Fruit fly (Drosophila melanogaster): ENCODE results near the gene CG9692.

The CG9692 gene

DNA sequence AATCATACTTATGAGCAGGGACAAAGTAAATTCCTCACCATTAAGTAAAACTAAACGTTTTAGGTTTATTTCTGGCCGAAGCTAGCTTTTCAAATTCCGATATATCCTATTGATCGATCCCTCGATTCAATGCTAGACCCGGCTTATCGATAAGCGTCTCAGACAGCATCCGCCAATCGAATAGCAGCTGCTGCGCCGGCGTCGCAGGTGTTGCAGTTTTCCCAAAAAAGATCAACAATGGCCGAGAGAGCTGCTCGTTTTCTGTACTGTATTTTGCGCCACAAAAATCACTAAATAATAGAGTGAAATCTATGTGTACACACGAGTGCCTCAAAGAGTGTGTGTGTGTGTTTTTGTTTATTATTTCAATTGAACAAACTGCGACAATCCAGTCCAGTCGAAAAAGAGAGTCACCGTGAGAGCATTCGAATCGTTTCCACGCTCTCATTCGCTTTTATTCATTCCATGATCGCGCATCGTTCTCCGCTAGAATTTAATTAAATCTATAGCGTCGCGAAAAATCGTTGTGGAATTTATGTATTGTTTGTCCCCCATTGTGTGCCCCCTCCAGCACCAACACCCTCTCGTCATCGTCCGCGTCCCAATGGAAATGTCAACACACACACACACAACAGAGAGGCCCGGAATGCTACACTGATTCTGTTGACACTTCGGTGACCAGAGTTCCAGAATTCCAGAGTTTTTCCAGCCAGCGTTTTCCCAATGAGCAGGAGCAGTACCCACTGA lies 8.8 kb downstream of the CG9692 start (continued):
- no peak for TF ChIP-seq grau (tag; optimal IDR thresholded peaks at IDR 0.05)
- no peak; the same call in 1 of the 2 replicates for TF ChIP-seq CG9932 (GFP tag; IDR thresholded peaks at IDR 0.05)
- no peak for TF ChIP-seq E2f1 (GFP tag; IDR thresholded peaks at IDR 0.05)
- no peak for TF ChIP-seq CG2120 (GFP tag; optimal IDR thresholded peaks at IDR 0.05)
- TF ChIP-seq corto (GFP tag; optimal IDR thresholded peaks at IDR 0.05): no peak
- no peak for TF ChIP-seq CG14667 (GFP tag; IDR thresholded peaks at IDR 0.05)
- no peak for TF ChIP-seq oc (tag; optimal IDR thresholded peaks at IDR 0.05)
- TF ChIP-seq wdn (GFP tag; IDR thresholded peaks at IDR 0.05): no peak
- TF ChIP-seq Nf-YB (GFP tag; optimal IDR thresholded peaks at IDR 0.05): no peak
- no peak for TF ChIP-seq gem (tag; optimal IDR thresholded peaks at IDR 0.05)
- no peak for TF ChIP-seq CG12299 (tag; optimal IDR thresholded peaks at IDR 0.05)
- TF ChIP-seq NC2β (GFP tag; optimal IDR thresholded peaks at IDR 0.05): no peak
- TF ChIP-seq E2f2 (GFP tag; IDR thresholded peaks at IDR 0.05): peak; percentile 84
- TF ChIP-seq nom (GFP tag; optimal IDR thresholded peaks at IDR 0.05): no peak
- TF ChIP-seq Blimp-1 (GFP tag; optimal IDR thresholded peaks at IDR 0.05): no peak
- no peak for TF ChIP-seq CG11085 (GFP tag; IDR thresholded peaks at IDR 0.05)
- TF ChIP-seq gce (GFP tag; IDR thresholded peaks at IDR 0.05): no peak
- TF ChIP-seq ase (GFP tag; IDR thresholded peaks at IDR 0.05): no peak
- no peak for TF ChIP-seq CG4730 (GFP tag; IDR thresholded peaks at IDR 0.05)
- TF ChIP-seq bigmax (GFP tag; optimal IDR thresholded peaks at IDR 0.05): no peak
- TF ChIP-seq Xbp1 (GFP tag; optimal IDR thresholded peaks at IDR 0.05): no peak
- TF ChIP-seq btn (GFP tag; optimal IDR thresholded peaks at IDR 0.05): no peak
- TF ChIP-seq sug (tag; optimal IDR thresholded peaks at IDR 0.05): no peak
- no peak for TF ChIP-seq CG32532 (GFP tag; IDR thresholded peaks at IDR 0.05)
- TF ChIP-seq Meics (GFP tag; optimal IDR thresholded peaks at IDR 0.05): peak; percentile 15
- TF ChIP-seq CG3281 (GFP tag; optimal IDR thresholded peaks at IDR 0.05): no peak
- TF ChIP-seq ato (GFP tag; IDR thresholded peaks at IDR 0.05; ENCODE audit: partially characterized antibody): peak; percentile 76
- no peak for TF ChIP-seq repo (GFP tag; optimal IDR thresholded peaks at IDR 0.05)
- no peak for TF ChIP-seq dmrt99B (tag; optimal IDR thresholded peaks at IDR 0.05)
- no peak for TF ChIP-seq gt (GFP tag; IDR thresholded peaks at IDR 0.05)
- TF ChIP-seq crc (GFP tag; optimal IDR thresholded peaks at IDR 0.05): no peak
- TF ChIP-seq Nf-YC (tag; optimal IDR thresholded peaks at IDR 0.05): peak; percentile 58
- TF ChIP-seq Hr3 (GFP tag; optimal IDR thresholded peaks at IDR 0.05): no peak
- no peak for TF ChIP-seq CG11247 (GFP tag; IDR thresholded peaks at IDR 0.05)
- no peak for TF ChIP-seq ems (GFP tag; optimal IDR thresholded peaks at IDR 0.05)
- TF ChIP-seq CG9215 (GFP tag; IDR thresholded peaks at IDR 0.05): no peak
- no peak for TF ChIP-seq Fer1 (GFP tag; optimal IDR thresholded peaks at IDR 0.05)
- TF ChIP-seq tx (GFP tag; optimal IDR thresholded peaks at IDR 0.05): no peak
- TF ChIP-seq Spps (tag; optimal IDR thresholded peaks at IDR 0.05): no peak
- TF ChIP-seq CG10431 (GFP tag; optimal IDR thresholded peaks at IDR 0.05): no peak
- TF ChIP-seq Pdp1 (GFP tag; optimal IDR thresholded peaks at IDR 0.05): no peak
- no peak for TF ChIP-seq H2.0 (GFP tag; IDR thresholded peaks at IDR 0.05)
- TF ChIP-seq scrt (GFP tag; optimal IDR thresholded peaks at IDR 0.05): no peak
- no peak for TF ChIP-seq emc (GFP tag; optimal IDR thresholded peaks at IDR 0.05)
- no peak for TF ChIP-seq dpn (GFP tag; optimal IDR thresholded peaks at IDR 0.05)
- TF ChIP-seq sisA (GFP tag; IDR thresholded peaks at IDR 0.05): no peak
- no peak for TF ChIP-seq Poxn (GFP tag; IDR thresholded peaks at IDR 0.05)
- TF ChIP-seq tup (GFP tag; optimal IDR thresholded peaks at IDR 0.05): no peak
- TF ChIP-seq CG17186 (GFP tag; optimal IDR thresholded peaks at IDR 0.05): no peak
- peak; percentile 47; the same call in 1 of the 2 replicates for TF ChIP-seq unc-4 (GFP tag; IDR thresholded peaks at IDR 0.05; ENCODE audit: partially characterized antibody)

Data from whole organism, embryonic.